Worm (Caenorhabditis elegans): ENCODE data around the gene nas-18.

DNA sequence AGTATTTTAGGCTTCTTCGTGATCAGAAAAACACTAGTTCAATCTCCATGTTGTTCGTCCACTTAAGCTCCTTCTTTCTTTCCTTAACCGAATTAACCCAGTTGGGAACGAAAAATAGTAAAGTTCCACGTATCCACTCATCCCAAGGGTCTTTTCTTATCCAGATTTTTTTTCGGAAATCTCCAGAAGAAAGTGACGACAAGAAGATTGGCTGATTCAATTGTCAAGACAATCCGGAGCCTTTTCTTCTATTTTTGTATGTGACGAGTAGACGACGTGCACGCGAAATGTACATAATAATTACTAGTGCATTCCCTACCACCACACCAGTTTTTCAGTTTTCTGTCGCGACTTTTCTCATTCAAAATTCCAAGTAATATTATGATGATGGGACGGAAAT is 45.0 kb upstream of the nas-18 start:
- TF ChIP-seq snpc-4 (GFP tag; optimal IDR thresholded peaks at IDR 0.05) (no peak), snpc-4 (tag; optimal IDR thresholded peaks at IDR 0.05) (no peak), xnd-1 (tag; optimal IDR thresholded peaks at IDR 0.05) (no peak), pha-4 (tag; optimal IDR thresholded peaks at IDR 0.05) (no peak), ceh-91 (GFP tag; IDR thresholded peaks at IDR 0.05) (no peak), T26A5.8 (tag; optimal IDR thresholded peaks at IDR 0.05) (no peak), aptf-2 (GFP tag; conservative IDR thresholded peaks at IDR 0.05) (no peak), zim-3 (tag; optimal IDR thresholded peaks at IDR 0.05) (no peak), ceh-58 (GFP tag; IDR thresholded peaks at IDR 0.05) (no peak), ztf-6 (GFP tag; IDR thresholded peaks at IDR 0.05) (no peak), ets-4 (GFP tag; optimal IDR thresholded peaks at IDR 0.05) (no peak), attf-5 (GFP tag; optimal IDR thresholded peaks at IDR 0.05) (no peak), repo-1 (tag; optimal IDR thresholded peaks at IDR 0.05) (no peak), nfya-1 (tag; optimal IDR thresholded peaks at IDR 0.05; ENCODE audit: borderline replicate concordance, insufficient read depth) (no peak), egl-18 (GFP tag; IDR thresholded peaks at IDR 0.05) (no peak)
